Fruit fly (Drosophila melanogaster) whole organism, embryonic: Measurements from ENCODE around the gene T48.

Experiments used
- ATbp ChIP-seq: fragments of 200-800 bp; sonication (Bioruptor generic); optimal IDR thresholded peaks from 2 replicates; lab custom pipeline; 2017; ENCODE audit warnings: missing biosample characterization, mild to moderate bottlenecking, missing genetic modification characterization, missing genetic modification reagents
- Adf1 ChIP-seq: fragments of 200-800 bp; sonication (Bioruptor generic); IDR thresholded peaks from 2 replicates; pipeline ENCODE4 v1.3.6; 2022; ENCODE audit warnings: missing biosample characterization, missing genetic modification characterization
- Antp ChIP-seq: fragments of 200-800 bp; sonication (Bioruptor generic); optimal IDR thresholded peaks from 3 replicates; lab custom pipeline; 2016; ENCODE audit warnings: missing biosample characterization, missing genetic modification characterization
- Asciz ChIP-seq: fragments of 200-800 bp; sonication (Bioruptor generic); optimal IDR thresholded peaks from 2 replicates; lab custom pipeline; 2017; ENCODE audit warnings: missing biosample characterization, mild to moderate bottlenecking, missing genetic modification characterization, missing genetic modification reagents
- CG10543 ChIP-seq: fragments of 200-800 bp; sonication (Bioruptor generic); optimal IDR thresholded peaks from 3 replicates; lab custom pipeline; 2017; ENCODE audit warnings: missing biosample characterization, mild to moderate bottlenecking, missing genetic modification characterization, moderate library complexity
- CG11085 ChIP-seq: fragments of 200-800 bp; sonication (Bioruptor generic); IDR thresholded peaks from 2 replicates; pipeline ENCODE4 v1.3.6; 2022; ENCODE audit warnings: missing biosample characterization, missing genetic modification characterization
- CG11247 ChIP-seq: fragments of 200-800 bp; sonication (Bioruptor generic); IDR thresholded peaks from 2 replicates; pipeline ENCODE4 v1.3.6; 2022; ENCODE audit warnings: missing biosample characterization, missing genetic modification characterization
- CG11560 ChIP-seq: fragments of 200-800 bp; sonication (Bioruptor generic); IDR thresholded peaks from 3 replicates; pipeline ENCODE4 v1.3.6; 2022; ENCODE audit warnings: missing biosample characterization, missing genetic modification characterization
- CG13624 ChIP-seq: fragments of 200-800 bp; sonication (Bioruptor generic); optimal IDR thresholded peaks from 2 replicates; lab custom pipeline; 2016; ENCODE audit warnings: missing biosample characterization, missing genetic modification characterization
- CG14710 ChIP-seq: fragments of 200-800 bp; sonication (Bioruptor generic); optimal IDR thresholded peaks from 3 replicates; lab custom pipeline; 2019; ENCODE audit warnings: missing biosample characterization, mild to moderate bottlenecking, missing genetic modification characterization, moderate library complexity
- CG1529 ChIP-seq: fragments of 200-800 bp; sonication (Bioruptor generic); optimal IDR thresholded peaks from 3 replicates; lab custom pipeline; 2018; ENCODE audit warnings: missing biosample characterization, missing genetic modification characterization
- CG1603 ChIP-seq: fragments of 200-800 bp; sonication (Bioruptor generic); optimal IDR thresholded peaks from 2 replicates; lab custom pipeline; 2019; ENCODE audit warnings: missing biosample characterization, mild to moderate bottlenecking, missing genetic modification characterization, moderate library complexity
- CG16815 ChIP-seq: fragments of 200-800 bp; sonication (Bioruptor generic); optimal IDR thresholded peaks from 3 replicates; lab custom pipeline; 2017; ENCODE audit warnings: missing biosample characterization, mild to moderate bottlenecking, missing genetic modification characterization
- CG17612 ChIP-seq: fragments of 200-800 bp; sonication (Bioruptor generic); IDR thresholded peaks from 2 replicates; pipeline ENCODE4 v1.3.6; 2022; ENCODE audit warnings: missing biosample characterization, missing genetic modification characterization
- CG18599 ChIP-seq: fragments of 200-800 bp; sonication (Bioruptor generic); optimal IDR thresholded peaks from 3 replicates; lab custom pipeline; 2017; ENCODE audit warnings: missing biosample characterization, missing genetic modification characterization, mild to moderate bottlenecking, moderate library complexity, missing genetic modification reagents
- CG2875 ChIP-seq: fragments of 200-800 bp; sonication (Bioruptor generic); optimal IDR thresholded peaks from 2 replicates; lab custom pipeline; 2017; ENCODE audit warnings: missing biosample characterization, mild to moderate bottlenecking, missing genetic modification characterization, missing genetic modification reagents
- CG30403 ChIP-seq: fragments of 200-800 bp; sonication (Bioruptor generic); optimal IDR thresholded peaks from 3 replicates; lab custom pipeline; 2016; ENCODE audit warnings: missing biosample characterization, missing genetic modification characterization
- CG3407 ChIP-seq: fragments of 200-800 bp; sonication (Bioruptor generic); optimal IDR thresholded peaks from 2 replicates; lab custom pipeline; 2018; ENCODE audit warnings: missing biosample characterization, mild to moderate bottlenecking, missing genetic modification characterization
- CG6683 ChIP-seq: fragments of 200-800 bp; sonication (Bioruptor generic); optimal IDR thresholded peaks from 2 replicates; lab custom pipeline; 2017; ENCODE audit warnings: missing biosample characterization, mild to moderate bottlenecking, missing genetic modification characterization, missing genetic modification reagents
- CG7357 ChIP-seq: fragments of 200-800 bp; sonication (Bioruptor generic); IDR thresholded peaks from 3 replicates; pipeline ENCODE4 v1.3.6; 2022; ENCODE audit warnings: missing biosample characterization, missing genetic modification characterization
- CG8359 ChIP-seq: fragments of 200-800 bp; sonication (Bioruptor generic); optimal IDR thresholded peaks from 2 replicates; lab custom pipeline; 2017; ENCODE audit warnings: missing biosample characterization, mild to moderate bottlenecking, missing genetic modification characterization, borderline replicate concordance
- CG9437 ChIP-seq: fragments of 200-800 bp; sonication (Bioruptor generic); optimal IDR thresholded peaks from 2 replicates; lab custom pipeline; 2018; ENCODE audit warnings: missing biosample characterization, mild to moderate bottlenecking, missing genetic modification characterization
- D19B ChIP-seq: fragments of 200-800 bp; sonication (Bioruptor generic); optimal IDR thresholded peaks from 2 replicates; lab custom pipeline; 2017; ENCODE audit warnings: missing biosample characterization, mild to moderate bottlenecking, missing genetic modification characterization
- Dbx ChIP-seq: fragments of 200-800 bp; sonication (Bioruptor generic); IDR thresholded peaks from 3 replicates; pipeline ENCODE4 v1.3.6; 2022; ENCODE audit warnings: missing biosample characterization, missing genetic modification characterization
- Doc3 ChIP-seq: fragments of 200-800 bp; sonication (Bioruptor generic); IDR thresholded peaks from 3 replicates; pipeline ENCODE4 v1.3.6; 2022; ENCODE audit warnings: missing biosample characterization, missing genetic modification characterization; ENCODE audit not compliant: partially characterized antibody
- E2f1 ChIP-seq: fragments of 200-800 bp; sonication (Bioruptor generic); IDR thresholded peaks from 2 replicates; pipeline ENCODE4 v1.3.6; 2022; ENCODE audit warnings: missing biosample characterization, missing genetic modification characterization
- Fer2 ChIP-seq: fragments of 200-800 bp; sonication (Bioruptor generic); optimal IDR thresholded peaks from 2 replicates; lab custom pipeline; 2018; ENCODE audit warnings: missing biosample characterization, mild to moderate bottlenecking, missing genetic modification characterization, moderate library complexity
- GATAe ChIP-seq: fragments of 200-800 bp; sonication (Bioruptor generic); conservative IDR thresholded peaks from 2 replicates; pipeline ENCODE4 v1.3.6; 2022; ENCODE audit warnings: missing biosample characterization, missing genetic modification characterization
- HHEX ChIP-seq: fragments of 200-800 bp; sonication (Bioruptor generic); optimal IDR thresholded peaks from 3 replicates; lab custom pipeline; 2017; ENCODE audit warnings: missing biosample characterization, mild to moderate bottlenecking, missing genetic modification characterization, missing genetic modification reagents
- HLHmδ ChIP-seq: fragments of 200-800 bp; sonication (Bioruptor generic); optimal IDR thresholded peaks from 2 replicates; lab custom pipeline; 2018; ENCODE audit warnings: missing biosample characterization, mild to moderate bottlenecking, missing genetic modification characterization, moderate library complexity
- Hr78 ChIP-seq, 2 experiments: fragments of 200-800 bp in 1 of 2; fragments of >200 bp in 1 of 2; sonication (Bioruptor generic) in 1 of 2; optimal IDR thresholded peaks; 2 replicates each; lab custom pipeline; 2017 to 2019; ENCODE audit warnings: missing biosample characterization in 2 of 2, missing genetic modification characterization in 2 of 2, mild to moderate bottlenecking in 1 of 2, moderate library complexity in 1 of 2
- MTF-1 ChIP-seq: fragments of 200-800 bp; sonication (Bioruptor generic); optimal IDR thresholded peaks from 2 replicates; lab custom pipeline; 2018; ENCODE audit warnings: missing biosample characterization, mild to moderate bottlenecking, missing genetic modification characterization, borderline replicate concordance
- Mad ChIP-seq: fragments of 200-800 bp; sonication (Bioruptor generic); optimal IDR thresholded peaks from 2 replicates; lab custom pipeline; 2016; ENCODE audit warnings: missing biosample characterization, missing genetic modification characterization
- Sry-β ChIP-seq: fragments of 200-800 bp; sonication (Bioruptor generic); optimal IDR thresholded peaks from 2 replicates; lab custom pipeline; 2018; ENCODE audit warnings: missing biosample characterization, mild to moderate bottlenecking, missing genetic modification characterization, moderate library complexity
- TFAM ChIP-seq: fragments of 200-800 bp; sonication (Bioruptor generic); optimal IDR thresholded peaks from 2 replicates; lab custom pipeline; 2017; ENCODE audit warnings: missing biosample characterization, missing genetic modification characterization, inconsistent platforms
- Xbp1 ChIP-seq: fragments of 200-800 bp; sonication (Bioruptor generic); optimal IDR thresholded peaks from 3 replicates; lab custom pipeline; 2016; ENCODE audit warnings: missing biosample characterization, mild to moderate bottlenecking, missing genetic modification characterization
- ab ChIP-seq: fragments of 200-800 bp; sonication (Bioruptor generic); optimal IDR thresholded peaks from 2 replicates; lab custom pipeline; 2016; ENCODE audit warnings: missing biosample characterization, missing genetic modification characterization
- amos ChIP-seq: fragments of 200-800 bp; sonication (Bioruptor generic); IDR thresholded peaks from 2 replicates; pipeline ENCODE4 v1.3.6; 2022; ENCODE audit warnings: missing biosample characterization, missing genetic modification characterization; ENCODE audit not compliant: partially characterized antibody
- bsh ChIP-seq, 2 experiments: fragments of 200-800 bp; sonication (Bioruptor generic); optimal IDR thresholded peaks; 2 replicates each; lab custom pipeline; 2017 to 2018; ENCODE audit warnings: mild to moderate bottlenecking in 2 of 2, missing biosample characterization in 2 of 2, missing genetic modification characterization in 2 of 2, moderate library complexity in 1 of 2
- btn ChIP-seq: fragments of 200-800 bp; sonication (Bioruptor generic); optimal IDR thresholded peaks from 2 replicates; lab custom pipeline; 2016; ENCODE audit warnings: missing biosample characterization, missing genetic modification characterization
- fd102C ChIP-seq: fragments of 200-800 bp; sonication (Bioruptor generic); optimal IDR thresholded peaks from 2 replicates; lab custom pipeline; 2018; ENCODE audit warnings: missing biosample characterization, mild to moderate bottlenecking, missing genetic modification characterization, moderate library complexity
- gcm2 ChIP-seq: fragments of 200-800 bp; sonication (Bioruptor generic); optimal IDR thresholded peaks from 2 replicates; lab custom pipeline; 2016; ENCODE audit warnings: missing biosample characterization, missing genetic modification characterization
- hkb ChIP-seq, 2 experiments: fragments of 200-800 bp in 1 of 2; fragments of >200 bp in 1 of 2; sonication (Bioruptor generic) in 1 of 2; IDR thresholded peaks in 1 of 2; optimal IDR thresholded peaks in 1 of 2; 2 replicates each; pipeline versions ENCODE4 v1.3.6 to Lab custom; 2017 to 2022; ENCODE audit warnings: missing biosample characterization in 1 of 2, missing genetic modification characterization in 1 of 2
- lbe ChIP-seq: fragments of 200-800 bp; sonication (Bioruptor generic); optimal IDR thresholded peaks from 2 replicates; lab custom pipeline; 2016; ENCODE audit warnings: missing biosample characterization, mild to moderate bottlenecking, missing genetic modification characterization
- sens ChIP-seq: fragments of 200-800 bp; sonication (Bioruptor generic); peaks from one replicate; lab custom pipeline; 2016; ENCODE audit warnings: missing biosample characterization, missing genetic modification characterization
- sim ChIP-seq: fragments of 200-800 bp; sonication (Bioruptor generic); IDR thresholded peaks from 2 replicates; pipeline ENCODE4 v1.3.6; 2022; ENCODE audit warnings: missing biosample characterization, missing genetic modification characterization
- slp2 ChIP-seq: fragments of 200-800 bp; sonication (Bioruptor generic); optimal IDR thresholded peaks from 2 replicates; lab custom pipeline; 2016; ENCODE audit warnings: missing biosample characterization, missing genetic modification characterization
- tup ChIP-seq: fragments of 200-800 bp; sonication (Bioruptor generic); optimal IDR thresholded peaks from 2 replicates; lab custom pipeline; 2016; ENCODE audit warnings: missing biosample characterization, mild to moderate bottlenecking, missing genetic modification characterization, moderate library complexity

The T48 gene

dm6 chr3R:26875544-26876027 is 5.9 kb upstream of the T48 start, which contains the start of gene Rb97D (continued):
- TF ChIP-seq CG30403 (GFP tag; lab: Kevin White, UChicago): peak; percentile 84
- TF ChIP-seq gcm2 (GFP tag; lab: Kevin White, UChicago): no peak
- TF ChIP-seq Adf1 (GFP tag; lab: Robert Waterston, UW): peak; percentile 40; the same call in 1 of the 2 replicates
- peak; percentile 70 for TF ChIP-seq CG1603 (tag; lab: Kevin White, UChicago)
- no peak for TF ChIP-seq hkb (optimal IDR thresholded peaks at IDR 0.05; lab: Kevin White, UChicago)
- TF ChIP-seq hkb (GFP tag; IDR thresholded peaks at IDR 0.05; lab: Robert Waterston, UW): peak; percentile 78
- TF ChIP-seq TFAM (GFP tag; lab: Kevin White, UChicago): no peak
- peak; percentile 48; the same call in 1 of the 3 replicates for TF ChIP-seq CG11560
- TF ChIP-seq CG16815: peak; percentile 32
- TF ChIP-seq btn (GFP tag; lab: Kevin White, UChicago): no peak
- TF ChIP-seq GATAe (GFP tag; lab: Robert Waterston, UW): no peak
- peak; percentile 54; the same call in 1 of the 2 replicates for TF ChIP-seq E2f1 (GFP tag; lab: Robert Waterston, UW)
- no peak for TF ChIP-seq CG17612 (GFP tag; lab: Robert Waterston, UW)
- peak; percentile 15 for TF ChIP-seq CG8359
- TF ChIP-seq Doc3 (GFP tag; lab: Robert Waterston, UW): peak; percentile 93
- peak; percentile 29 for TF ChIP-seq CG9437 (GFP tag; lab: Kevin White, UChicago)
- TF ChIP-seq CG14710 (tag; lab: Kevin White, UChicago): peak; percentile 67
- peak; percentile 7 for TF ChIP-seq Sry-β (GFP tag; lab: Kevin White, UChicago)
- no peak for TF ChIP-seq HLHmδ (GFP tag; lab: Kevin White, UChicago)
- peak; percentile 69 for TF ChIP-seq Fer2 (tag; lab: Kevin White, UChicago)
- TF ChIP-seq ab (GFP tag; lab: Kevin White, UChicago): no peak
- TF ChIP-seq slp2 (GFP tag; lab: Kevin White, UChicago): peak; percentile 32
- TF ChIP-seq CG13624 (GFP tag; lab: Kevin White, UChicago): peak; percentile 84
- TF ChIP-seq CG10543 (GFP tag; lab: Kevin White, UChicago): peak; percentile 61
- no peak for TF ChIP-seq Hr78 (GFP tag; optimal IDR thresholded peaks at IDR 0.05; lab: Kevin White, UChicago)
- no peak for TF ChIP-seq sim (GFP tag; lab: Robert Waterston, UW)
- TF ChIP-seq Xbp1 (GFP tag; lab: Kevin White, UChicago): peak; percentile 77
- TF ChIP-seq ATbp (GFP tag; lab: Kevin White, UChicago): no peak
- peak; percentile 49 for TF ChIP-seq CG1529
- TF ChIP-seq CG6683: peak; percentile 15
- peak; percentile 44 for TF ChIP-seq HHEX (GFP tag; lab: Kevin White, UChicago)
- TF ChIP-seq D19B (GFP tag; lab: Kevin White, UChicago): no peak
- peak; percentile 83 for TF ChIP-seq CG18599 (GFP tag; lab: Kevin White, UChicago)
- peak; percentile 56 for TF ChIP-seq Mad (GFP tag; lab: Kevin White, UChicago)
- peak; percentile 16 for TF ChIP-seq CG2875 (GFP tag; lab: Kevin White, UChicago)
- TF ChIP-seq lbe (GFP tag; lab: Kevin White, UChicago): peak; percentile 41
- TF ChIP-seq tup (GFP tag; lab: Kevin White, UChicago): peak; percentile 3
- TF ChIP-seq CG11085 (GFP tag; lab: Robert Waterston, UW): peak; percentile 61; the same call in 1 of the 2 replicates
- peak; percentile 73 for TF ChIP-seq Antp
- TF ChIP-seq CG11247 (GFP tag; lab: Robert Waterston, UW): peak; percentile 51
- peak; percentile 10 for TF ChIP-seq CG3407 (GFP tag; lab: Kevin White, UChicago)
- peak in 1 of 2 experiments; percentile 65 for TF ChIP-seq bsh (GFP tag; optimal IDR thresholded peaks at IDR 0.05; lab: Kevin White, UChicago)
- peak; percentile 8 for TF ChIP-seq Asciz (GFP tag; lab: Kevin White, UChicago)
- no peak for TF ChIP-seq MTF-1
- peak; percentile 82 for TF ChIP-seq Dbx (GFP tag; lab: Robert Waterston, UW)
- TF ChIP-seq sens (GFP tag; lab: Kevin White, UChicago): peak; percentile 96
- no peak for TF ChIP-seq fd102C (GFP tag; lab: Kevin White, UChicago)
- TF ChIP-seq amos (GFP tag; lab: Robert Waterston, UW): peak; percentile 82
- TF ChIP-seq CG7357 (GFP tag; lab: Robert Waterston, UW): no peak
